Fruit fly (Drosophila melanogaster) whole organism, pupa: Measurements from ENCODE around the gene CG3764.

Experiments used
- CG10348 ChIP-seq: fragments of 200-800 bp; sonication (Bioruptor generic); IDR thresholded peaks from 2 replicates; pipeline ENCODE4 v1.3.6; 2022; ENCODE audit warnings: missing biosample characterization, missing genetic modification characterization
- CG12605 ChIP-seq: fragments of 200-800 bp; sonication (Bioruptor generic); IDR thresholded peaks from 2 replicates; pipeline ENCODE4 v1.3.6; 2022; ENCODE audit warnings: missing biosample characterization, missing genetic modification characterization
- CG13204 ChIP-seq: fragments of 200-800 bp; sonication (Bioruptor generic); optimal IDR thresholded peaks from 2 replicates; lab custom pipeline; 2018; ENCODE audit warnings: missing biosample characterization, mild to moderate bottlenecking, missing genetic modification characterization, moderate library complexity
- CG14655 ChIP-seq: fragments of 200-800 bp; sonication (Bioruptor generic); optimal IDR thresholded peaks from 3 replicates; lab custom pipeline; 2017; ENCODE audit warnings: mild to moderate bottlenecking, missing biosample characterization, missing genetic modification reagents, missing genetic modification characterization
- CG15710 ChIP-seq: fragments of 200-800 bp; sonication (Bioruptor generic); optimal IDR thresholded peaks from 2 replicates; lab custom pipeline; 2018; ENCODE audit warnings: missing biosample characterization, mild to moderate bottlenecking, missing genetic modification characterization, moderate library complexity
- CG17806 ChIP-seq: fragments of 200-800 bp; sonication (Bioruptor generic); optimal IDR thresholded peaks from 2 replicates; lab custom pipeline; 2018; ENCODE audit warnings: missing biosample characterization, mild to moderate bottlenecking, missing genetic modification characterization, moderate library complexity
- CG32121 ChIP-seq: fragments of 200-800 bp; sonication (Bioruptor generic); IDR thresholded peaks from 2 replicates; pipeline ENCODE4 v1.3.6; 2022; ENCODE audit warnings: missing biosample characterization, missing genetic modification characterization
- CG34367 ChIP-seq: fragments of 200-800 bp; sonication (Bioruptor generic); optimal IDR thresholded peaks from 2 replicates; lab custom pipeline; 2018; ENCODE audit warnings: missing biosample characterization, mild to moderate bottlenecking, missing genetic modification characterization
- CG4496 ChIP-seq: fragments of 200-800 bp; sonication (Bioruptor generic); IDR thresholded peaks from 3 replicates; pipeline ENCODE4 v1.3.6; 2022; ENCODE audit warnings: missing biosample characterization, missing genetic modification characterization
- CG8159 ChIP-seq: fragments of 200-800 bp; sonication (Bioruptor generic); optimal IDR thresholded peaks from 3 replicates; lab custom pipeline; 2018; ENCODE audit warnings: missing biosample characterization, mild to moderate bottlenecking, missing genetic modification characterization, moderate library complexity
- CG8301 ChIP-seq: fragments of 200-800 bp; sonication (Bioruptor generic); optimal IDR thresholded peaks from 2 replicates; lab custom pipeline; 2018; ENCODE audit warnings: missing biosample characterization, mild to moderate bottlenecking, missing genetic modification characterization
- CG9948 ChIP-seq: fragments of 200-800 bp; sonication (Bioruptor generic); optimal IDR thresholded peaks from 2 replicates; lab custom pipeline; 2018; ENCODE audit warnings: missing biosample characterization, mild to moderate bottlenecking, missing genetic modification characterization, moderate library complexity
- D1 ChIP-seq: fragments of 200-800 bp; sonication (Bioruptor generic); optimal IDR thresholded peaks from 2 replicates; lab custom pipeline; 2018; ENCODE audit warnings: missing biosample characterization, mild to moderate bottlenecking, missing genetic modification characterization, moderate library complexity
- EcR ChIP-seq: fragments of 200-800 bp; sonication (Bioruptor generic); optimal IDR thresholded peaks from 3 replicates; lab custom pipeline; 2019; ENCODE audit warnings: missing biosample characterization, missing genetic modification characterization, mild to moderate bottlenecking, moderate library complexity, missing genetic modification reagents
- Ets98B ChIP-seq: fragments of 200-800 bp; sonication (Bioruptor generic); IDR thresholded peaks from 2 replicates; pipeline ENCODE4 v1.3.6; 2022; ENCODE audit warnings: missing biosample characterization, missing genetic modification characterization
- Pif1A ChIP-seq: fragments of 200-800 bp; sonication (Bioruptor generic); optimal IDR thresholded peaks from 3 replicates; lab custom pipeline; 2016; ENCODE audit warnings: missing biosample characterization, missing genetic modification characterization
- Pif1B ChIP-seq: fragments of 200-800 bp; sonication (Bioruptor generic); optimal IDR thresholded peaks from 3 replicates; lab custom pipeline; 2016; ENCODE audit warnings: missing biosample characterization, missing genetic modification characterization
- Snoo ChIP-seq: fragments of 200-800 bp; sonication (Bioruptor generic); optimal IDR thresholded peaks from 3 replicates; lab custom pipeline; 2017; ENCODE audit warnings: missing biosample characterization, mild to moderate bottlenecking, missing genetic modification characterization, inconsistent platforms
- fd96Ca ChIP-seq: fragments of 200-800 bp; sonication (Bioruptor generic); IDR thresholded peaks from 3 replicates; pipeline ENCODE4 v1.3.6; 2022; ENCODE audit warnings: missing biosample characterization, missing genetic modification characterization
- gl ChIP-seq: fragments of 200-800 bp; sonication (Bioruptor generic); optimal IDR thresholded peaks from 2 replicates; lab custom pipeline; 2018; ENCODE audit warnings: missing biosample characterization, mild to moderate bottlenecking, missing genetic modification characterization
- rn ChIP-seq: fragments of 200-800 bp; sonication (Bioruptor generic); IDR thresholded peaks from 2 replicates; pipeline ENCODE4 v1.3.6; 2022; ENCODE audit warnings: missing biosample characterization, missing genetic modification characterization

CG3764 gene

DNA sequence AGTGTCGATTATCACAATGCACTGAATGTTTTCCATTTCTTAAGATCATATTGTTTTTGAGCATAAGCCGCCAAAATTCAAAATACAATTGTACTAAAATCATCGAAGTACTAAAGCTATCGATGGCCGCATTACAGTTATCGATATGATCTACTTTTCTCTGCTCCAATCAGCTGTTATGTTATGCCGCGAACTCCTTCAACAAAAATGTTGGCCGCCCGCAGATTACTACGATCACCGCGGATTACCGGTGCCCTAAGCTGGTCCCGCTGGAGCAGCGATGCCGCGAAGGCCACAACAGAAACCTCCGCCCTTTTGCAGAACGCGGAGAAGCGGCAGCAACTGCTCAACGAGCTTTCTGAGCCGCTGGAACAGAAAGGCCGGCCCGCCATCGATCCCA is 23.1 kb upstream of the CG3764 start, which contains the start of gene beg:
TSS of gene beg (plus strand) at position 177 of the 400 bp plus-strand sequence.
- TF ChIP-seq Snoo (no peak), D1 (tag; lab: Kevin White, UChicago) (no peak), CG15710 (tag; lab: Kevin White, UChicago) (no peak), CG14655 (GFP tag; lab: Kevin White, UChicago) (no peak), Pif1A (GFP tag; lab: Kevin White, UChicago) (no peak), CG9948 (tag; lab: Kevin White, UChicago) (no peak), CG12605 (GFP tag; lab: Robert Waterston, UW) (no peak), CG4496 (GFP tag; lab: Robert Waterston, UW) (no peak), CG13204 (GFP tag; lab: Kevin White, UChicago) (no peak), Pif1B (no peak), Ets98B (GFP tag; lab: Robert Waterston, UW) (no peak), gl (no peak), rn (GFP tag; lab: Robert Waterston, UW) (no peak), CG17806 (tag; lab: Kevin White, UChicago) (no peak), CG8159 (tag; lab: Kevin White, UChicago) (no peak)

DNA sequence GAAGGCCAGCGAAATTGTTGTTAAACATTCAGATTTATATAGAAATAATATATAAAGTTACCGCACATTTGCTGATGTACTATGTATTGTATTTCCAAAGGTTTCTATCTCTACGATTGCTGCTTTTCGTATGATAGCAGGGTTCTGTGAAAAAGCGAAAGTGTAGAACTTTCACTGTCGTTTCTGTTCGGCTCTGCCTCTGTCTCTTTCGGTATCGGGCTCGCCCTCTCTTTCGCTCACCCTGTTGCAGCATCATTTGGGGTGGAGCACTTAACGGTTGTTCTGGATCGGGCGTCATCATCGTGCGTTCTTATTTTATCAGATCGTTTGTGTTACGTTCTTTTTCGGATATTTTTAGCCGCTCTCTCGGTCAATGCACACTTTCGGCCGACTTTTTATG is 20.9 kb upstream of the CG3764 start:
- TF ChIP-seq CG34367 (tag; lab: Kevin White, UChicago) (no peak), Snoo (peak; percentile 32)

DNA sequence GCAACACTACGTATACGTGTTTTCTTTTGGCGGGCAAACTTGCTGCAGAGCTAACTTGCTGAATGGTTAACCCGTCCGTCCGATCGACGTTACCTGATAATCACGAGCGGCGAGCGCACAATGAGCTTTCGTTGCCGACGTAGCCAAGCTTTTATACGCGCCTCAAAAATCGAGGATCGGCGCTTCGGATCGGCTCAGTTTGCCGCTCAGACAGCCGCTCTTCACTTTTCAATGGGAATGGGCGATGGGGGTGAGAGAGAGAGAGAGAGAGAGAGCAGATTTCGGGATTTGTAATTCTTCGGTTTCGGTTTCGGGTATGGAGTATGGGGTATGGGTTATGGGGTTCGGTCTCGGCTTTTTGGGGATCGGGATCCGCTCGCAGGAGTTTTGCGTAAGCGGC is 19.6 kb upstream of the CG3764 start, which contains the start of gene Ilp8:
TSS of gene Ilp8 (minus strand) at position 110 of the 400 bp plus-strand sequence.
- no peak for TF ChIP-seq CG34367 (tag; lab: Kevin White, UChicago)
- TF ChIP-seq CG12605 (GFP tag; lab: Robert Waterston, UW), result no peak
- TF ChIP-seq Ets98B (GFP tag; lab: Robert Waterston, UW), result peak; percentile 12; the same call in 1 of the 2 replicates
- TF ChIP-seq CG4496 (GFP tag; lab: Robert Waterston, UW), result 0 out of 3 replicates have a peak, but pooled peaks have one; percentile 36
- no peak for TF ChIP-seq CG8159 (tag; lab: Kevin White, UChicago)
- TF ChIP-seq CG15710 (tag; lab: Kevin White, UChicago), result no peak
- TF ChIP-seq CG14655 (GFP tag; lab: Kevin White, UChicago), result no peak
- TF ChIP-seq CG17806 (tag; lab: Kevin White, UChicago), result no peak
- TF ChIP-seq EcR (GFP tag; lab: Kevin White, UChicago), result no peak
- no peak for TF ChIP-seq CG32121 (GFP tag; lab: Robert Waterston, UW)
- TF ChIP-seq CG10348 (GFP tag; lab: Robert Waterston, UW), result no peak

DNA sequence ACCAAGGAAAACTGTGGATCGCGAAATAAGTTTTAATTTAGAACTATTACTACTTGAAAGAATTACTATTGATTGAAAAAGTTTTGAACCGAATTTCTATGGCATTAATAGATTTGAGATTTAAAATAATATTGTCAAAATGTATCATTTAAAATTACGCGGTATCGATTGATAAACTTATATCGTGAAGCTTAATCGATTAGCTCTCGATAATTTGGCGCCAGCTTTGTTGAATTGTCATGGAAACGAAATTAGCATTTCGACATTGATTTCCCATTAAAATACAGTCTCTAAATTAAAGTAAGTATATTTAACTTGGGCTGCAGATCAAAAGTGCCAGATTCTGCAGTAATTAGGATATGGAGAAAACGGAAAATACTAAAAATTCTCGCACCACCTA is 14.9 kb upstream of the CG3764 start, which contains the start of gene CG7730:
TSS of gene CG7730 (plus strand) at position 206 of the 400 bp plus-strand sequence.
- no peak for TF ChIP-seq CG17806 (tag; lab: Kevin White, UChicago)
- no peak for TF ChIP-seq Pif1A (GFP tag; lab: Kevin White, UChicago)
- TF ChIP-seq CG8159 (tag; lab: Kevin White, UChicago), result no peak
- no peak for TF ChIP-seq CG13204 (GFP tag; lab: Kevin White, UChicago)
- no peak for TF ChIP-seq Pif1B
- no peak for TF ChIP-seq CG9948 (tag; lab: Kevin White, UChicago)
- TF ChIP-seq CG10348 (GFP tag; lab: Robert Waterston, UW), result no peak
- no peak for TF ChIP-seq EcR (GFP tag; lab: Kevin White, UChicago)
- TF ChIP-seq D1 (tag; lab: Kevin White, UChicago), result no peak
- TF ChIP-seq Snoo, result no peak
- TF ChIP-seq CG8301, result no peak
- TF ChIP-seq rn (GFP tag; lab: Robert Waterston, UW), result no peak
- no peak for TF ChIP-seq CG4496 (GFP tag; lab: Robert Waterston, UW)
- no peak for TF ChIP-seq CG15710 (tag; lab: Kevin White, UChicago)
- TF ChIP-seq fd96Ca (GFP tag; lab: Robert Waterston, UW), result no peak
- TF ChIP-seq CG12605 (GFP tag; lab: Robert Waterston, UW), result no peak
- TF ChIP-seq, all 21 proteins: peak for 0

DNA sequence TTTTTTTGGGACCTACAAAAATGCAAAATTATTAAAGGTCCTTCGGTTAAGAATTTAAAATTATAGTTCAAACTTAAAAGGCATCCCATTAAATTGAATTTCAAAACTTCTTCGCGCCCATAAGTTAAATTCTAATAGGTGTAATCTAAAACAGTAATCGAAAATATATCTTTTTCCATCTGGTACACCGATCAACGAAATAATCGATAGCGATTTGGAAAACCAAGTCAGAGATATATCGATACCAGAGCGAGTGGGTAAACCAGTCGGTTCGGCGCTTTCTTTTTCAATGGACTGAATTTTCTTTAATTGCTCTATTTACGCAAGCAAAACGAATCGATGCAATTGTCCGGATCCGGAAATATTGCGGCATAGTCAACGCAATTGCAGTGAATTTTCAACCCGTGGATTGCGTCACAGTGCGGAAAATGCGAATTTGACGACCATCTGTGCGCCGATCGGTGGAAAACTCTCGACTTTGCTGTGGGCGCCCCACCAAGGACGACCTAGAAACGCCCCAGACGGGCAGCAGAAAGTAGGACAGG is 11.8 kb upstream of the CG3764 start, which contains the start of gene Fit2:
TSS of gene Fit2 (plus strand) at position 234 of the 545 bp plus-strand sequence.
- TF ChIP-seq Ets98B (GFP tag; lab: Robert Waterston, UW) (no peak), CG9948 (tag; lab: Kevin White, UChicago) (no peak), gl (no peak), CG15710 (tag; lab: Kevin White, UChicago) (no peak), CG12605 (GFP tag; lab: Robert Waterston, UW) (no peak), CG4496 (GFP tag; lab: Robert Waterston, UW) (no peak), CG13204 (GFP tag; lab: Kevin White, UChicago) (no peak), Pif1A (GFP tag; lab: Kevin White, UChicago) (no peak), CG8159 (tag; lab: Kevin White, UChicago) (no peak), D1 (tag; lab: Kevin White, UChicago) (no peak), EcR (GFP tag; lab: Kevin White, UChicago) (no peak), CG14655 (GFP tag; lab: Kevin White, UChicago) (no peak), Snoo (no peak), rn (GFP tag; lab: Robert Waterston, UW) (no peak)
- TF ChIP-seq, all 21 proteins: peak for 0

DNA sequence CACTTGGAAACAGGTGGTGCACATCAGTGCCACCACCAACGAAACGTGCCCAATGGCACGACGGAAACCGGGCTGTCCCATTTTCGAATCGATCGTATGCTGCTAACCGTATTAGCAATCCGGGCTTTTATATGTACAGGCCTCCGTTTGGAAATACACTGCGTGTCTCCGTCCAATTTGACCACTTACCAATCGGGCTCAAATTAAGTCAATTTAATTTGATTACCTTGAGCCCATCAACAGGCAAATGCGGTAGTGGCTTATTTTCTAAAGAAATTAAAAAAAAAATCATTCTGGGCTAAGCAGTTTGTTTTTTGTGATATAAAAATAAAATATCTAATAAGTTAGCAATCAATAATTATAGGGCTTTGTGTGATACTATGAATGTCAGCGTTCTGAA is 11.3 kb upstream of the CG3764 start, which contains the start of gene a10:
TSS of gene a10 (minus strand) at position 101 of the 400 bp plus-strand sequence.
- TF ChIP-seq CG8301 (no peak), CG15710 (tag; lab: Kevin White, UChicago) (no peak), CG10348 (GFP tag; lab: Robert Waterston, UW) (no peak), CG14655 (GFP tag; lab: Kevin White, UChicago) (no peak), CG9948 (tag; lab: Kevin White, UChicago) (no peak), CG12605 (GFP tag; lab: Robert Waterston, UW) (no peak), gl (no peak), Snoo (no peak), CG34367 (tag; lab: Kevin White, UChicago) (no peak), EcR (GFP tag; lab: Kevin White, UChicago) (no peak), rn (GFP tag; lab: Robert Waterston, UW) (no peak)
